Worm (Caenorhabditis elegans) whole organism, late embryonic: ENCODE measurements around the gene dmsr-16.

Experiments used
- C38D4.7 ChIP-seq: fragments of 200-800 bp; sonication (Bioruptor generic); optimal IDR thresholded peaks from 2 replicates; lab custom pipeline; 2018; ENCODE audit warnings: mild to moderate bottlenecking, missing genetic modification characterization, moderate library complexity, missing compliant biosample characterization
- ceh-2 ChIP-seq: sonication (generic microtip); optimal IDR thresholded peaks from 2 replicates; lab custom pipeline; 2016; ENCODE audit warnings: missing genotype, missing genetic modification characterization, missing compliant biosample characterization
- dmd-4 ChIP-seq: sonication (generic microtip); optimal IDR thresholded peaks from 2 replicates; lab custom pipeline; 2016; ENCODE audit warnings: borderline replicate concordance, missing genetic modification characterization, missing compliant biosample characterization
- fkh-10 ChIP-seq: fragments of 150-350 bp; optimal IDR thresholded peaks from 2 replicates; lab custom pipeline; 2014; ENCODE audit warnings: missing biosample characterization, missing genetic modification reagents, missing genetic modification characterization
- nfya-1 ChIP-seq: sonication (generic microtip); optimal IDR thresholded peaks from 2 replicates; lab custom pipeline; 2017; ENCODE audit warnings: missing genetic modification characterization, mild to moderate bottlenecking, missing compliant biosample characterization, antibody characterized with exemption, moderate library complexity
- nhr-11 ChIP-seq: fragments of 150-350 bp; optimal IDR thresholded peaks from 2 replicates; lab custom pipeline; 2014; ENCODE audit warnings: missing biosample characterization, missing genetic modification characterization
- pqm-1 ChIP-seq: sonication (generic microtip); optimal IDR thresholded peaks from 2 replicates; lab custom pipeline; 2016; ENCODE audit warnings: missing genetic modification characterization, missing compliant biosample characterization

DNA sequence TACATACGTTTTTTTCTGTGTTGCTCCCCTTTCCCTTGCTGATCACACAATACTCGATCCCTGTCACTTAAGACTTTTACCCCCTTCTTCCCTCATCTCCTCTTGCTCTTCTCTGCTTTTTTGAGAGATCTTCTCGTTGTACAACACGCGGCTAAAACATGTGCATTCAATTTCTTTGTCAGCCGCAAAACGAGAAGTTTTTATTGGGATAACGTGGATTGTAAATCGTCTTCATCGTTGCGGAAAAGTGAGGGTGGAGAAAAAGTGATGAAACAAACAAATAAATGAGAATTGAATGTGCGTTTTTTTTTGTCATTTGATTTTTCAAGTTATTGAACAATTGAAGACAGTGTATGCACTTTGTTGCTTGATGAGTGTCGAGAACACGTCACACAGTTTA lies 39.4 kb downstream of the dmsr-16 start:
- no peak for TF ChIP-seq nhr-11 (tag; lab: Kevin White, UChicago)
- no peak for TF ChIP-seq ceh-2 (tag; lab: Kevin White, UChicago)
- no peak for TF ChIP-seq nfya-1 (tag; lab: Kevin White, UChicago)
- TF ChIP-seq pqm-1 (tag; lab: Kevin White, UChicago), result no peak
- TF ChIP-seq C38D4.7, result no peak
- TF ChIP-seq fkh-10 (GFP tag; lab: Kevin White, UChicago), result no peak
- TF ChIP-seq dmd-4, result no peak
